Fruit fly (Drosophila melanogaster) whole organism, adult: ENCODE results near the gene CG12206.

Source experiments
- CG12768 ChIP-seq: fragments of 200-800 bp; sonication (Bioruptor generic); optimal IDR thresholded peaks from 2 replicates; lab custom pipeline; 2017; ENCODE audit warnings: missing biosample characterization, missing genetic modification characterization, mild to moderate bottlenecking, moderate library complexity, missing genetic modification reagents
- CG14711 ChIP-seq: fragments of 200-800 bp; sonication (Bioruptor generic); optimal IDR thresholded peaks from 2 replicates; lab custom pipeline; 2018; ENCODE audit warnings: missing biosample characterization, mild to moderate bottlenecking, missing genetic modification characterization, moderate library complexity
- CG1620 ChIP-seq: fragments of 200-800 bp; sonication (Bioruptor generic); optimal IDR thresholded peaks from 2 replicates; lab custom pipeline; 2016; ENCODE audit warnings: missing biosample characterization, missing genetic modification characterization
- CG33017 ChIP-seq: fragments of 200-800 bp; sonication (Bioruptor generic); optimal IDR thresholded peaks from 2 replicates; lab custom pipeline; 2018; ENCODE audit warnings: missing biosample characterization, mild to moderate bottlenecking, missing genetic modification characterization, moderate library complexity
- CG7045 ChIP-seq: fragments of 200-800 bp; sonication (Bioruptor generic); optimal IDR thresholded peaks from 2 replicates; lab custom pipeline; 2017; ENCODE audit warnings: missing biosample characterization, mild to moderate bottlenecking, missing genetic modification characterization
- CG7101 ChIP-seq: fragments of 200-800 bp; sonication (Bioruptor generic); optimal IDR thresholded peaks from 2 replicates; lab custom pipeline; 2018; ENCODE audit warnings: missing biosample characterization, mild to moderate bottlenecking, missing genetic modification characterization, moderate library complexity
- Clk ChIP-seq: fragments of 200-800 bp; sonication (Bioruptor generic); optimal IDR thresholded peaks from 2 replicates; lab custom pipeline; 2017; ENCODE audit warnings: missing biosample characterization, missing genetic modification characterization
- Mnt ChIP-seq: fragments of 200-800 bp; sonication (Bioruptor generic); optimal IDR thresholded peaks from 2 replicates; lab custom pipeline; 2016; ENCODE audit warnings: missing biosample characterization, mild to moderate bottlenecking, missing genetic modification characterization
- cic ChIP-seq: fragments of 200-800 bp; sonication (Bioruptor generic); optimal IDR thresholded peaks from 2 replicates; lab custom pipeline; 2017; ENCODE audit warnings: missing biosample characterization, mild to moderate bottlenecking, missing genetic modification characterization, moderate library complexity
- kay ChIP-seq: fragments of 200-800 bp; sonication (Bioruptor generic); peaks from one replicate; lab custom pipeline; 2016; ENCODE audit warnings: missing biosample characterization, missing genetic modification characterization, borderline replicate concordance
- tj ChIP-seq: fragments of 200-800 bp; sonication (Bioruptor generic); optimal IDR thresholded peaks from 3 replicates; lab custom pipeline; 2017; ENCODE audit warnings: missing biosample characterization, mild to moderate bottlenecking, missing genetic modification characterization, moderate library complexity

dm6 chrX:3482119-3483014 lies 8.0 kb upstream of the CG12206 start, which contains the start of the genes CG10804 and CG10802:
- TF ChIP-seq CG1620 (GFP tag; lab: Kevin White, UChicago) (peak; percentile 91), Mnt (GFP tag; lab: Kevin White, UChicago) (peak; percentile 69), cic (no peak), tj (peak; percentile 89), kay (GFP tag; lab: Kevin White, UChicago) (no peak), CG14711 (peak; percentile 73), CG7045 (GFP tag; lab: Kevin White, UChicago) (no peak), CG33017 (peak; percentile 32), CG7101 (tag; lab: Kevin White, UChicago) (peak; percentile 73), CG12768 (GFP tag; lab: Kevin White, UChicago) (peak; percentile 39), Clk (peak; percentile 19)
